Fruit fly (Drosophila melanogaster) whole organism, embryonic: ENCODE measurements around the gene Prm.

Experiments used
- Blimp-1 ChIP-seq: fragments of 200-800 bp; sonication (Bioruptor generic); optimal IDR thresholded peaks from 3 replicates; lab custom pipeline; 2018; ENCODE audit warnings: missing biosample characterization, missing genetic modification characterization, mild to moderate bottlenecking, moderate library complexity, missing genetic modification reagents
- CG10267 ChIP-seq: fragments of 200-800 bp; sonication (Bioruptor generic); optimal IDR thresholded peaks from 2 replicates; lab custom pipeline; 2018; ENCODE audit warnings: missing biosample characterization, mild to moderate bottlenecking, missing genetic modification characterization, moderate library complexity
- CG11085 ChIP-seq: fragments of 200-800 bp; sonication (Bioruptor generic); IDR thresholded peaks from 2 replicates; pipeline ENCODE4 v1.3.6; 2022; ENCODE audit warnings: missing biosample characterization, missing genetic modification characterization
- CG11456 ChIP-seq: fragments of 200-800 bp; sonication (Bioruptor generic); IDR thresholded peaks from 3 replicates; pipeline ENCODE4 v1.3.6; 2022; ENCODE audit warnings: missing biosample characterization, missing genetic modification characterization
- CG12391 ChIP-seq: fragments of 200-800 bp; sonication (Bioruptor generic); optimal IDR thresholded peaks from 3 replicates; lab custom pipeline; 2018; ENCODE audit warnings: missing biosample characterization, mild to moderate bottlenecking, missing genetic modification characterization, moderate library complexity
- CG12744 ChIP-seq: fragments of 200-800 bp; sonication (Bioruptor generic); optimal IDR thresholded peaks from 2 replicates; lab custom pipeline; 2016; ENCODE audit warnings: missing biosample characterization, missing genetic modification characterization
- CG12769 ChIP-seq: fragments of 200-800 bp; sonication (Bioruptor generic); optimal IDR thresholded peaks from 2 replicates; lab custom pipeline; 2019; ENCODE audit warnings: missing biosample characterization, mild to moderate bottlenecking, missing genetic modification characterization, moderate library complexity
- CG13287 ChIP-seq: fragments of 200-800 bp; sonication (Bioruptor generic); IDR thresholded peaks from 2 replicates; pipeline ENCODE4 v1.3.6; 2022; ENCODE audit warnings: missing biosample characterization, missing genetic modification characterization; ENCODE audit not compliant: partially characterized antibody
- CG13894 ChIP-seq: fragments of 200-800 bp; sonication (Bioruptor generic); optimal IDR thresholded peaks from 3 replicates; lab custom pipeline; 2018; ENCODE audit warnings: missing biosample characterization, mild to moderate bottlenecking, missing genetic modification characterization, moderate library complexity
- CG15514 ChIP-seq: fragments of 200-800 bp; sonication (Bioruptor generic); optimal IDR thresholded peaks from 3 replicates; lab custom pipeline; 2017; ENCODE audit warnings: missing biosample characterization, missing genetic modification characterization, mild to moderate bottlenecking, moderate library complexity, missing genetic modification reagents
- CG1647 ChIP-seq: fragments of 200-800 bp; sonication (Bioruptor generic); optimal IDR thresholded peaks from 3 replicates; lab custom pipeline; 2016; ENCODE audit warnings: missing biosample characterization, missing genetic modification characterization
- CG17568 ChIP-seq: fragments of 200-800 bp; sonication (Bioruptor generic); optimal IDR thresholded peaks from 2 replicates; lab custom pipeline; 2018; ENCODE audit warnings: missing biosample characterization, mild to moderate bottlenecking, missing genetic modification characterization, moderate library complexity
- CG2116 ChIP-seq: fragments of 200-800 bp; sonication (Bioruptor generic); optimal IDR thresholded peaks from 3 replicates; lab custom pipeline; 2018; ENCODE audit warnings: missing biosample characterization, mild to moderate bottlenecking, missing genetic modification characterization
- CG2199 ChIP-seq: fragments of 200-800 bp; sonication (Bioruptor generic); IDR thresholded peaks from 3 replicates; pipeline ENCODE4 v1.3.6; 2022; ENCODE audit warnings: missing biosample characterization, missing genetic modification characterization
- CG2202 ChIP-seq: fragments of 200-800 bp; sonication (Bioruptor generic); optimal IDR thresholded peaks from 2 replicates; lab custom pipeline; 2018; ENCODE audit warnings: missing biosample characterization, mild to moderate bottlenecking, missing genetic modification characterization
- CG32532 ChIP-seq: fragments of 200-800 bp; sonication (Bioruptor generic); IDR thresholded peaks from 2 replicates; pipeline ENCODE4 v1.3.6; 2022; ENCODE audit warnings: missing biosample characterization, missing genetic modification characterization
- CG34376 ChIP-seq: fragments of 200-800 bp; sonication (Bioruptor generic); optimal IDR thresholded peaks from 2 replicates; lab custom pipeline; 2018; ENCODE audit warnings: missing biosample characterization, mild to moderate bottlenecking, missing genetic modification characterization
- CG3838 ChIP-seq: fragments of 200-800 bp; sonication (Bioruptor generic); optimal IDR thresholded peaks from 3 replicates; lab custom pipeline; 2016; ENCODE audit warnings: missing biosample characterization, missing genetic modification characterization
- CG4820 ChIP-seq: fragments of 200-800 bp; sonication (Bioruptor generic); optimal IDR thresholded peaks from 3 replicates; lab custom pipeline; 2016; ENCODE audit warnings: missing biosample characterization, missing genetic modification characterization
- CG6254 ChIP-seq: fragments of 200-800 bp; sonication (Bioruptor generic); optimal IDR thresholded peaks from 3 replicates; lab custom pipeline; 2017; ENCODE audit warnings: mild to moderate bottlenecking, missing biosample characterization, missing genetic modification reagents, missing genetic modification characterization
- CG6272 ChIP-seq: fragments of 200-800 bp; sonication (Bioruptor generic); IDR thresholded peaks from 2 replicates; pipeline ENCODE4 v1.3.6; 2022; ENCODE audit warnings: missing biosample characterization, missing genetic modification characterization
- CG7372 ChIP-seq: fragments of 200-800 bp; sonication (Bioruptor generic); IDR thresholded peaks from 2 replicates; pipeline ENCODE4 v1.3.6; 2022; ENCODE audit warnings: missing biosample characterization, missing genetic modification characterization
- Doc3 ChIP-seq: fragments of 200-800 bp; sonication (Bioruptor generic); IDR thresholded peaks from 3 replicates; pipeline ENCODE4 v1.3.6; 2022; ENCODE audit warnings: missing biosample characterization, missing genetic modification characterization; ENCODE audit not compliant: partially characterized antibody
- Gsc ChIP-seq: fragments of 200-800 bp; sonication (Bioruptor generic); IDR thresholded peaks from 2 replicates; pipeline ENCODE4 v1.3.6; 2022; ENCODE audit warnings: missing biosample characterization, missing genetic modification characterization
- H2.0 ChIP-seq: fragments of 200-800 bp; sonication (Bioruptor generic); IDR thresholded peaks from 2 replicates; pipeline ENCODE4 v1.3.6; 2022; ENCODE audit warnings: missing biosample characterization, missing genetic modification characterization
- MTF-1 ChIP-seq: fragments of 200-800 bp; sonication (Bioruptor generic); optimal IDR thresholded peaks from 2 replicates; lab custom pipeline; 2018; ENCODE audit warnings: missing biosample characterization, mild to moderate bottlenecking, missing genetic modification characterization, borderline replicate concordance
- NC2α ChIP-seq: fragments of 200-800 bp; sonication (Bioruptor generic); optimal IDR thresholded peaks from 2 replicates; lab custom pipeline; 2016; ENCODE audit warnings: missing biosample characterization, missing genetic modification characterization
- NFAT ChIP-seq: fragments of 200-800 bp; sonication (Bioruptor generic); IDR thresholded peaks from 2 replicates; pipeline ENCODE4 v1.3.6; 2022; ENCODE audit warnings: missing biosample characterization, missing genetic modification characterization
- NK7.1 ChIP-seq: fragments of 200-800 bp; sonication (Bioruptor generic); optimal IDR thresholded peaks from 3 replicates; lab custom pipeline; 2016; ENCODE audit warnings: missing biosample characterization, missing genetic modification characterization
- Xbp1 ChIP-seq: fragments of 200-800 bp; sonication (Bioruptor generic); optimal IDR thresholded peaks from 3 replicates; lab custom pipeline; 2016; ENCODE audit warnings: missing biosample characterization, mild to moderate bottlenecking, missing genetic modification characterization
- ase ChIP-seq: fragments of 200-800 bp; sonication (Bioruptor generic); IDR thresholded peaks from 3 replicates; pipeline ENCODE4 v1.3.6; 2022; ENCODE audit warnings: missing biosample characterization, missing genetic modification characterization
- bowl ChIP-seq: fragments of 200-800 bp; sonication (Bioruptor generic); IDR thresholded peaks from 2 replicates; pipeline ENCODE4 v1.3.6; 2022; ENCODE audit warnings: missing biosample characterization, missing genetic modification characterization
- bsh ChIP-seq, 2 experiments: fragments of 200-800 bp; sonication (Bioruptor generic); optimal IDR thresholded peaks; 2 replicates each; lab custom pipeline; 2017 to 2018; ENCODE audit warnings: mild to moderate bottlenecking in 2 of 2, missing biosample characterization in 2 of 2, missing genetic modification characterization in 2 of 2, moderate library complexity in 1 of 2
- dati ChIP-seq: fragments of 200-800 bp; sonication (Bioruptor generic); IDR thresholded peaks from 2 replicates; pipeline ENCODE4 v1.3.6; 2022; ENCODE audit warnings: missing biosample characterization, missing genetic modification characterization
- gcm ChIP-seq: fragments of 200-800 bp; sonication (Bioruptor generic); optimal IDR thresholded peaks from 2 replicates; lab custom pipeline; 2019; ENCODE audit warnings: missing biosample characterization, mild to moderate bottlenecking, missing genetic modification characterization, moderate library complexity
- grn ChIP-seq: fragments of 200-800 bp; sonication (Bioruptor generic); optimal IDR thresholded peaks from 3 replicates; lab custom pipeline; 2017; ENCODE audit warnings: missing biosample characterization, missing genetic modification characterization
- gro ChIP-seq: fragments of 200-800 bp; sonication (Bioruptor generic); optimal IDR thresholded peaks from 2 replicates; lab custom pipeline; 2016; ENCODE audit warnings: missing biosample characterization, missing genetic modification characterization
- hth ChIP-seq: fragments of >200 bp; optimal IDR thresholded peaks from 2 replicates; lab custom pipeline; 2017; ENCODE audit warnings: inconsistent platforms
- insv ChIP-seq, 2 experiments: fragments of 200-800 bp; sonication (Bioruptor generic); optimal IDR thresholded peaks; 3 replicates each; lab custom pipeline; 2016 to 2018; ENCODE audit warnings: missing biosample characterization in 2 of 2, missing genetic modification characterization in 2 of 2
- klu ChIP-seq: fragments of 200-800 bp; sonication (Bioruptor generic); IDR thresholded peaks from 2 replicates; pipeline ENCODE4 v1.3.6; 2022; ENCODE audit warnings: missing biosample characterization, missing genetic modification characterization
- knrl ChIP-seq: fragments of 200-800 bp; sonication (Bioruptor generic); IDR thresholded peaks from 3 replicates; pipeline ENCODE4 v1.3.6; 2022; ENCODE audit warnings: missing biosample characterization, missing genetic modification characterization; ENCODE audit not compliant: partially characterized antibody
- lbe ChIP-seq: fragments of 200-800 bp; sonication (Bioruptor generic); optimal IDR thresholded peaks from 2 replicates; lab custom pipeline; 2016; ENCODE audit warnings: missing biosample characterization, mild to moderate bottlenecking, missing genetic modification characterization
- pb ChIP-seq: fragments of 200-800 bp; sonication (Bioruptor generic); optimal IDR thresholded peaks from 3 replicates; lab custom pipeline; 2016; ENCODE audit warnings: missing biosample characterization, missing genetic modification characterization
- pho ChIP-seq: fragments of 200-800 bp; sonication (Bioruptor generic); optimal IDR thresholded peaks from 2 replicates; lab custom pipeline; 2016; ENCODE audit warnings: missing biosample characterization, missing genetic modification characterization
- pita ChIP-seq: fragments of 200-800 bp; sonication (Bioruptor generic); optimal IDR thresholded peaks from 2 replicates; lab custom pipeline; 2017; ENCODE audit warnings: missing biosample characterization, mild to moderate bottlenecking, missing genetic modification characterization
- seq ChIP-seq: fragments of 200-800 bp; sonication (Bioruptor generic); IDR thresholded peaks from 2 replicates; pipeline ENCODE4 v1.3.6; 2022; ENCODE audit warnings: missing biosample characterization, missing genetic modification characterization
- sima ChIP-seq: fragments of 200-800 bp; sonication (Bioruptor generic); optimal IDR thresholded peaks from 2 replicates; lab custom pipeline; 2016; ENCODE audit warnings: missing biosample characterization, missing genetic modification characterization
- so ChIP-seq: fragments of 200-800 bp; sonication (Bioruptor generic); IDR thresholded peaks from 3 replicates; pipeline ENCODE4 v1.3.6; 2022; ENCODE audit warnings: missing biosample characterization, missing genetic modification characterization
- sob ChIP-seq: fragments of 200-800 bp; sonication (Bioruptor generic); IDR thresholded peaks from 2 replicates; pipeline ENCODE4 v1.3.6; 2022; ENCODE audit warnings: missing biosample characterization, missing genetic modification characterization
- toy ChIP-seq: fragments of 200-800 bp; sonication (Bioruptor generic); IDR thresholded peaks from 2 replicates; pipeline ENCODE4 v1.3.6; 2022; ENCODE audit warnings: missing biosample characterization, missing genetic modification characterization
- z ChIP-seq: fragments of 200-800 bp; sonication (Bioruptor generic); IDR thresholded peaks from 3 replicates; pipeline ENCODE4 v1.3.6; 2022; ENCODE audit warnings: missing biosample characterization, missing genetic modification characterization
- zfh2 ChIP-seq: fragments of 200-800 bp; sonication (Bioruptor generic); optimal IDR thresholded peaks from 2 replicates; lab custom pipeline; 2016; ENCODE audit warnings: missing biosample characterization, missing genetic modification characterization

The Prm gene

DNA sequence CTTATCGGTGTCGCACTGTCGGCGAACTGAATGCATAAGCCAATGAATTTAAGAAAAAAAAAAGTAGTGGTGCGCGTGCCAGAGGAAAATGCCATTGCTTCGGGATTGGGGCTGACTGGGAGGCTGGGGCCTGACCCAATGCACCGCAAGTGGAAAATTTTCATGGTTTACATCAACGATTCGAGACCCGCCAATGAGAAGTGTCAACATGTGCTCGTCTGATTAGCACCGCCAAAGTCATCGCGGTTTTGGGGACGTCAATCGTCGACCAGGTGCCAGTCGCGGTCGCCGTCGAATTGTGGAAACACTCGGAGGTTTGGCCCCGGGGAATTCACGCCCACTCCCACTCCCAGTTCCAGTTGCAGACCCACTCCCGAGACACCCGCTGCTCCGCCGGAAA, 61.3 kb downstream of the Prm start (continued):
- TF ChIP-seq CG6254 (GFP tag; lab: Kevin White, UChicago): no peak
- TF ChIP-seq so (GFP tag; lab: Robert Waterston, UW): no peak; the same call in 2 of the 3 replicates
- TF ChIP-seq CG11456: 0 out of 3 replicates have a peak, but pooled peaks have one; percentile 8
- no peak for TF ChIP-seq CG11085 (GFP tag; lab: Robert Waterston, UW)
- TF ChIP-seq zfh2 (GFP tag; lab: Kevin White, UChicago): no peak
- TF ChIP-seq CG7372 (GFP tag; lab: Robert Waterston, UW): no peak
- no peak for TF ChIP-seq CG12391 (tag; lab: Kevin White, UChicago)
- no peak for TF ChIP-seq gro
- TF ChIP-seq ase (GFP tag; lab: Robert Waterston, UW): no peak
- no peak for TF ChIP-seq insv (GFP tag; optimal IDR thresholded peaks at IDR 0.05; lab: Kevin White, UChicago)
- no peak for TF ChIP-seq CG1647 (GFP tag; lab: Kevin White, UChicago)
- TF ChIP-seq dati (GFP tag; lab: Robert Waterston, UW): no peak
- 0 out of 2 replicates have a peak, but pooled peaks have one; percentile 35 for TF ChIP-seq sob (GFP tag; lab: Robert Waterston, UW)
- TF ChIP-seq klu (GFP tag; lab: Robert Waterston, UW): no peak
- 0 out of 2 replicates have a peak, but pooled peaks have one; percentile 27 for TF ChIP-seq toy (GFP tag; lab: Robert Waterston, UW)
- peak; percentile 22 for TF ChIP-seq Blimp-1 (GFP tag; lab: Kevin White, UChicago)
- no peak for TF ChIP-seq hth (lab: Kevin White, UChicago)
- TF ChIP-seq CG2116 (GFP tag; lab: Kevin White, UChicago): no peak
- TF ChIP-seq CG3838: no peak
- TF ChIP-seq pho: no peak
- TF ChIP-seq knrl (GFP tag; lab: Robert Waterston, UW): no peak
- no peak for TF ChIP-seq H2.0 (GFP tag; lab: Robert Waterston, UW)
- TF ChIP-seq bsh (GFP tag; optimal IDR thresholded peaks at IDR 0.05; lab: Kevin White, UChicago): no peak
- peak; percentile 23 for TF ChIP-seq MTF-1 (GFP tag; lab: Kevin White, UChicago)
- TF ChIP-seq NFAT (GFP tag; lab: Robert Waterston, UW): 0 out of 2 replicates have a peak, but pooled peaks have one; percentile 46
- TF ChIP-seq CG15514: peak; percentile 32
- no peak for TF ChIP-seq z (GFP tag; lab: Robert Waterston, UW)
- TF ChIP-seq CG2199 (GFP tag; lab: Robert Waterston, UW): no peak
- no peak for TF ChIP-seq sima (GFP tag; lab: Kevin White, UChicago)
- no peak for TF ChIP-seq CG6272
- TF ChIP-seq seq (GFP tag; lab: Robert Waterston, UW): peak; percentile 34; the same call in 1 of the 2 replicates
- no peak for TF ChIP-seq CG10267 (tag; lab: Kevin White, UChicago)
- no peak for TF ChIP-seq CG2202
- no peak for TF ChIP-seq pb (GFP tag; lab: Kevin White, UChicago)
- TF ChIP-seq lbe (GFP tag; lab: Kevin White, UChicago): no peak
- no peak for TF ChIP-seq pita (GFP tag; lab: Kevin White, UChicago)
- TF ChIP-seq NC2α: no peak
- TF ChIP-seq CG13894 (tag; lab: Kevin White, UChicago): no peak
- no peak for TF ChIP-seq CG13287 (GFP tag; lab: Robert Waterston, UW)
- no peak for TF ChIP-seq Xbp1 (GFP tag; lab: Kevin White, UChicago)
- TF ChIP-seq CG34376 (GFP tag; lab: Kevin White, UChicago): no peak
- no peak for TF ChIP-seq CG12744 (GFP tag; lab: Kevin White, UChicago)
- no peak for TF ChIP-seq grn
- TF ChIP-seq CG4820 (GFP tag; lab: Kevin White, UChicago): no peak
- no peak for TF ChIP-seq NK7.1
- no peak for TF ChIP-seq Gsc
- TF ChIP-seq bowl (GFP tag; lab: Robert Waterston, UW): no peak
- no peak for TF ChIP-seq Doc3
- no peak for TF ChIP-seq CG17568 (GFP tag; lab: Kevin White, UChicago)
- TF ChIP-seq gcm: no peak
- TF ChIP-seq CG12769 (tag; lab: Kevin White, UChicago): peak; percentile 60
- peak; percentile 20; the same call in 1 of the 2 replicates for TF ChIP-seq CG32532
